Worm (Caenorhabditis elegans) whole organism, L2 larva: ENCODE results near the gene srd-4.

Experiments used
- R02D3.7 ChIP-seq: fragments of 150-350 bp; optimal IDR thresholded peaks from 2 replicates; lab custom pipeline; 2014; ENCODE audit warnings: missing biosample characterization, missing genetic modification characterization
- lin-39 ChIP-seq: fragments of 150-350 bp; optimal IDR thresholded peaks from 2 replicates; lab custom pipeline; 2014; ENCODE audit warnings: missing biosample characterization, missing genetic modification reagents, missing genetic modification characterization
- lsy-2 ChIP-seq, 2 experiments: fragments of 150-350 bp in 1 of 2; sonication (generic microtip) in 1 of 2; optimal IDR thresholded peaks; 2 replicates each; lab custom pipeline; 2014 to 2017; ENCODE audit warnings: missing biosample characterization in 2 of 2, missing genetic modification characterization in 2 of 2
- nhr-23 ChIP-seq: fragments of 150-350 bp; optimal IDR thresholded peaks from 2 replicates; lab custom pipeline; 2014; ENCODE audit warnings: missing biosample characterization, missing genetic modification reagents, missing genetic modification characterization
- nhr-237 ChIP-seq: fragments of 150-350 bp; optimal IDR thresholded peaks from 2 replicates; lab custom pipeline; 2014; ENCODE audit warnings: missing biosample characterization, missing genetic modification characterization
- unc-62 ChIP-seq: fragments of 150-350 bp; optimal IDR thresholded peaks from 2 replicates; lab custom pipeline; 2014; ENCODE audit warnings: missing biosample characterization, missing genetic modification reagents, missing genetic modification characterization
- ztf-11 ChIP-seq: sonication (generic microtip); optimal IDR thresholded peaks from 2 replicates; lab custom pipeline; 2017; ENCODE audit warnings: missing biosample characterization, missing genetic modification characterization

DNA sequence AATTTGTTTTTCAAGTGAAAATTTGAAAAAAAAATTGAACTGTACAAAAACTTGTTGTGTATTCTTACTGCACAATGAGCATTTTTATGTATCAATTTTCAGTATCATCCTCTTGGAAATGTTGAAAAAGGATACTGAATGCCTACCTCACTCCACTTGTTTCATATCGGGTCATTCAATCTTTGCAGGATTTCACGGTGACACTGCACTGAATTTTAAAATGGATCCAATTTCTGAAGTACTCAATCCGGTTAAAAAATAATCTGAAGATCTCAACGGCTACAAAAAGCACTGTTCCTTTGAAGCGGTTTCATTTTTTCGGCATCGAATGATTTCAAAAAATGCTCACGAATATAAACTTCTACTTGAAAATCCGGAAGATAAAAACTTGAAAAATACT lies 46.8 kb upstream of the srd-4 start:
- no peak for TF ChIP-seq lin-39 (tag; lab: Kevin White, UChicago)
- TF ChIP-seq nhr-237, result no peak
- no peak for TF ChIP-seq R02D3.7 (tag; lab: Kevin White, UChicago)
- no peak for TF ChIP-seq lsy-2 (tag; optimal IDR thresholded peaks at IDR 0.05; lab: Kevin White, UChicago)
- TF ChIP-seq ztf-11 (tag; lab: Kevin White, UChicago), result no peak
- TF ChIP-seq unc-62 (GFP tag; lab: Kevin White, UChicago), result no peak
- no peak for TF ChIP-seq nhr-23 (tag; lab: Kevin White, UChicago)
